Worm (Caenorhabditis elegans) whole organism, young adult: ENCODE results near the gene ZK673.4.

ENCODE experiments used
- B0019.2 ChIP-seq: fragments of 200-800 bp; sonication (Bioruptor generic); conservative IDR thresholded peaks from 2 replicates; pipeline ENCODE4 v1.3.6; 2022; ENCODE audit warnings: missing genetic modification reagents, missing genetic modification characterization, missing compliant biosample characterization
- B0336.3 ChIP-seq: fragments of 200-800 bp; sonication (Bioruptor generic); IDR thresholded peaks from 2 replicates; pipeline ENCODE4 v1.3.6; 2022; ENCODE audit warnings: missing genetic modification characterization, missing compliant biosample characterization
- F10E7.11 ChIP-seq: sonication (generic microtip); optimal IDR thresholded peaks from 2 replicates; lab custom pipeline; 2017; ENCODE audit warnings: mild to moderate bottlenecking, missing genetic modification characterization, moderate library complexity, missing compliant biosample characterization
- F23B12.7 ChIP-seq: sonication (generic microtip); optimal IDR thresholded peaks from 2 replicates; lab custom pipeline; 2017; ENCODE audit warnings: missing genetic modification characterization, mild to moderate bottlenecking, missing compliant biosample characterization, antibody characterized with exemption, moderate library complexity; ENCODE audit not compliant: insufficient read depth
- F39B2.1 ChIP-seq: fragments of 200-800 bp; sonication (Bioruptor generic); IDR thresholded peaks from 2 replicates; pipeline ENCODE4 v1.3.6; 2022; ENCODE audit warnings: missing genetic modification reagents, missing genetic modification characterization, missing compliant biosample characterization
- F57A8.1 ChIP-seq: fragments of 200-800 bp; sonication (Bioruptor generic); optimal IDR thresholded peaks from 2 replicates; lab custom pipeline; 2018; ENCODE audit warnings: mild to moderate bottlenecking, missing genetic modification characterization, moderate library complexity, missing compliant biosample characterization
- K12H6.12 ChIP-seq: fragments of 200-800 bp; sonication (Bioruptor generic); optimal IDR thresholded peaks from 2 replicates; lab custom pipeline; 2018; ENCODE audit warnings: mild to moderate bottlenecking, missing genetic modification characterization, missing compliant biosample characterization
- Y79H2A.3 ChIP-seq: fragments of 200-800 bp; sonication (Bioruptor generic); conservative IDR thresholded peaks from 2 replicates; pipeline ENCODE4 v1.3.6; 2022; ENCODE audit warnings: missing genetic modification reagents, missing genetic modification characterization, missing compliant biosample characterization
- akir-1 ChIP-seq: fragments of 200-800 bp; sonication (Bioruptor generic); optimal IDR thresholded peaks from 2 replicates; lab custom pipeline; 2018; ENCODE audit warnings: mild to moderate bottlenecking, missing genetic modification characterization, moderate library complexity, missing compliant biosample characterization
- ama-1 ChIP-seq, 3 experiments: fragments of 150-350 bp in 1 of 3; sonication (generic microtip) in 2 of 3; optimal IDR thresholded peaks; 2 replicates each; lab custom pipeline; 2014 to 2018; ENCODE audit warnings: missing biosample characterization in 2 of 3, missing genetic modification characterization in 2 of 3, missing genetic modification reagents in 2 of 3
- atf-7 ChIP-seq: sonication (generic microtip); optimal IDR thresholded peaks from 2 replicates; lab custom pipeline; 2017; ENCODE audit warnings: mild to moderate bottlenecking, missing genetic modification characterization, missing compliant biosample characterization
- athp-1 ChIP-seq: sonication (generic microtip); optimal IDR thresholded peaks from 2 replicates; lab custom pipeline; 2017; ENCODE audit warnings: mild to moderate bottlenecking, missing genetic modification characterization, missing compliant biosample characterization
- attf-3 ChIP-seq: fragments of 200-800 bp; sonication (Bioruptor generic); conservative IDR thresholded peaks from 2 replicates; pipeline ENCODE4 v1.3.6; 2022; ENCODE audit warnings: missing genetic modification reagents, missing genetic modification characterization, missing compliant biosample characterization
- attf-5 ChIP-seq: fragments of 200-800 bp; sonication (Bioruptor generic); optimal IDR thresholded peaks from 2 replicates; lab custom pipeline; 2018; ENCODE audit warnings: mild to moderate bottlenecking, missing genetic modification characterization, missing compliant biosample characterization
- bed-2 ChIP-seq: fragments of 200-800 bp; sonication (Bioruptor generic); IDR thresholded peaks from 2 replicates; pipeline ENCODE4 v1.3.6; 2022; ENCODE audit warnings: missing genetic modification reagents, missing genetic modification characterization, missing compliant biosample characterization
- ccch-3 ChIP-seq: fragments of 200-800 bp; sonication (Bioruptor generic); optimal IDR thresholded peaks from 2 replicates; lab custom pipeline; 2018; ENCODE audit warnings: mild to moderate bottlenecking, missing genetic modification characterization, missing compliant biosample characterization
- cebp-1 ChIP-seq, 2 experiments: fragments of 200-800 bp in 1 of 2; sonication (Bioruptor generic) in 1 of 2; sonication (generic microtip) in 1 of 2; IDR thresholded peaks in 1 of 2; optimal IDR thresholded peaks in 1 of 2; 2 replicates each; pipeline versions ENCODE4 v1.3.6 to Lab custom; 2017 to 2022; ENCODE audit warnings: missing compliant biosample characterization in 2 of 2, missing genetic modification characterization in 2 of 2, mild to moderate bottlenecking in 1 of 2, missing genetic modification reagents in 1 of 2, moderate library complexity in 1 of 2
- ceh-27 ChIP-seq: fragments of 200-800 bp; sonication (Bioruptor generic); optimal IDR thresholded peaks from 2 replicates; lab custom pipeline; 2018; ENCODE audit warnings: mild to moderate bottlenecking, missing genetic modification characterization, moderate library complexity, missing compliant biosample characterization
- ceh-40 ChIP-seq: fragments of 200-800 bp; sonication (Bioruptor generic); IDR thresholded peaks from 2 replicates; pipeline ENCODE4 v1.3.6; 2022; ENCODE audit warnings: missing genetic modification characterization, missing compliant biosample characterization
- ceh-91 ChIP-seq: fragments of 200-800 bp; sonication (Bioruptor generic); IDR thresholded peaks from 2 replicates; pipeline ENCODE4 v1.3.6; 2022; ENCODE audit warnings: missing genetic modification reagents, missing genetic modification characterization, missing compliant biosample characterization
- chd-7 ChIP-seq: sonication (generic microtip); optimal IDR thresholded peaks from 2 replicates; lab custom pipeline; 2016; ENCODE audit warnings: mild to moderate bottlenecking, missing genetic modification characterization, moderate library complexity, missing compliant biosample characterization
- die-1 ChIP-seq: sonication (generic microtip); optimal IDR thresholded peaks from 2 replicates; lab custom pipeline; 2016; ENCODE audit warnings: missing genotype, mild to moderate bottlenecking, missing genetic modification characterization, missing compliant biosample characterization
- dox-1 ChIP-seq: fragments of 200-800 bp; sonication (Bioruptor generic); IDR thresholded peaks from 2 replicates; pipeline ENCODE4 v1.3.6; 2022; ENCODE audit warnings: missing genetic modification reagents, missing genetic modification characterization, missing compliant biosample characterization
- dpff-1 ChIP-seq: sonication (generic microtip); optimal IDR thresholded peaks from 2 replicates; lab custom pipeline; 2017; ENCODE audit warnings: mild to moderate bottlenecking, missing genetic modification characterization, missing compliant biosample characterization
- ekl-4 ChIP-seq: fragments of 200-800 bp; sonication (Bioruptor generic); IDR thresholded peaks from 2 replicates; pipeline ENCODE4 v1.3.6; 2022; ENCODE audit warnings: missing genetic modification reagents, missing genetic modification characterization, missing compliant biosample characterization
- ets-4 ChIP-seq: fragments of 200-800 bp; sonication (Bioruptor generic); optimal IDR thresholded peaks from 2 replicates; lab custom pipeline; 2018; ENCODE audit warnings: mild to moderate bottlenecking, missing genetic modification characterization, missing compliant biosample characterization
- fkh-3 ChIP-seq: sonication (generic microtip); optimal IDR thresholded peaks from 2 replicates; lab custom pipeline; 2016; ENCODE audit warnings: mild to moderate bottlenecking, missing genetic modification characterization, missing compliant biosample characterization
- let-526 ChIP-seq: fragments of 200-800 bp; sonication (Bioruptor generic); IDR thresholded peaks from 2 replicates; pipeline ENCODE4 v1.3.6; 2022; ENCODE audit warnings: missing genetic modification reagents, missing genetic modification characterization, missing compliant biosample characterization
- lin-35 ChIP-seq, 3 experiments: fragments of 150-350 bp in 2 of 3; sonication (generic microtip) in 1 of 3; optimal IDR thresholded peaks; 2 replicates each; lab custom pipeline; 2014 to 2018; ENCODE audit warnings: missing biosample characterization in 3 of 3, missing genetic modification characterization in 3 of 3, missing genetic modification reagents in 3 of 3
- lin-40 ChIP-seq: sonication (generic microtip); optimal IDR thresholded peaks from 2 replicates; lab custom pipeline; 2016; ENCODE audit warnings: missing genetic modification characterization, mild to moderate bottlenecking, missing compliant biosample characterization, missing genotype, missing genetic modification reagents
- madf-10 ChIP-seq: sonication (generic microtip); optimal IDR thresholded peaks from 2 replicates; lab custom pipeline; 2016; ENCODE audit warnings: mild to moderate bottlenecking, missing genetic modification characterization, missing compliant biosample characterization
- madf-6 ChIP-seq: fragments of 200-800 bp; sonication (Bioruptor generic); IDR thresholded peaks from 2 replicates; pipeline ENCODE4 v1.3.6; 2022; ENCODE audit warnings: missing genetic modification reagents, missing genetic modification characterization, missing compliant biosample characterization
- nfya-1 ChIP-seq: sonication (generic microtip); optimal IDR thresholded peaks from 2 replicates; lab custom pipeline; 2017; ENCODE audit warnings: antibody characterized with exemption, missing compliant biosample characterization, missing genetic modification characterization, borderline replicate concordance; ENCODE audit not compliant: insufficient read depth
- nfyb-1 ChIP-seq: fragments of 200-800 bp; sonication (Bioruptor generic); IDR thresholded peaks from 2 replicates; pipeline ENCODE4 v1.3.6; 2022; ENCODE audit warnings: missing genetic modification reagents, missing genetic modification characterization, missing compliant biosample characterization
- nhr-80 ChIP-seq: sonication (generic microtip); optimal IDR thresholded peaks from 2 replicates; lab custom pipeline; 2016; ENCODE audit warnings: missing genetic modification characterization, missing compliant biosample characterization
- pbrm-1 ChIP-seq: fragments of 200-800 bp; sonication (Bioruptor generic); IDR thresholded peaks from 2 replicates; pipeline ENCODE4 v1.3.6; 2022; ENCODE audit warnings: missing genetic modification reagents, missing genetic modification characterization, missing compliant biosample characterization
- pha-4 ChIP-seq: fragments of 150-350 bp; sonication (generic microtip); optimal IDR thresholded peaks from 2 replicates; lab custom pipeline; 2014; ENCODE audit warnings: missing biosample characterization, missing genetic modification reagents, missing genetic modification characterization
- rcor-1 ChIP-seq: fragments of 200-800 bp; sonication (Bioruptor generic); IDR thresholded peaks from 2 replicates; pipeline ENCODE4 v1.3.6; 2022; ENCODE audit warnings: missing genetic modification reagents, missing genetic modification characterization, missing compliant biosample characterization
- repo-1 ChIP-seq: sonication (generic microtip); optimal IDR thresholded peaks from 2 replicates; lab custom pipeline; 2017; ENCODE audit warnings: mild to moderate bottlenecking, missing genetic modification characterization, missing compliant biosample characterization
- snpc-3.4 ChIP-seq: sonication (generic microtip); optimal IDR thresholded peaks from 2 replicates; lab custom pipeline; 2017; ENCODE audit warnings: missing genetic modification characterization, mild to moderate bottlenecking, missing compliant biosample characterization, antibody characterized with exemption, moderate library complexity, missing genotype, missing genetic modification reagents
- snpc-4 ChIP-seq, 5 experiments: fragments of 150-350 bp in 1 of 5; sonication (generic microtip) in 4 of 5; optimal IDR thresholded peaks; 2 replicates each; lab custom pipeline; 2014 to 2018; ENCODE audit warnings: missing genetic modification characterization in 5 of 5, missing biosample characterization in 3 of 5, antibody characterized with exemption in 2 of 5, mild to moderate bottlenecking in 2 of 5, missing compliant biosample characterization in 2 of 5, missing genotype in 2 of 5, moderate library complexity in 2 of 5, missing genetic modification reagents in 1 of 5
- somi-1 ChIP-seq: fragments of 200-800 bp; sonication (Bioruptor generic); optimal IDR thresholded peaks from 2 replicates; lab custom pipeline; 2018; ENCODE audit warnings: mild to moderate bottlenecking, missing genetic modification characterization, missing compliant biosample characterization
- tlf-1 ChIP-seq: fragments of 200-800 bp; sonication (Bioruptor generic); optimal IDR thresholded peaks from 2 replicates; lab custom pipeline; 2018; ENCODE audit warnings: mild to moderate bottlenecking, missing genetic modification characterization, missing compliant biosample characterization
- ztf-18 ChIP-seq: sonication (generic microtip); optimal IDR thresholded peaks from 2 replicates; lab custom pipeline; 2016; ENCODE audit warnings: missing genotype, mild to moderate bottlenecking, missing genetic modification characterization, missing compliant biosample characterization
- ztf-26 ChIP-seq: sonication (generic microtip); optimal IDR thresholded peaks from 2 replicates; lab custom pipeline; 2017; ENCODE audit warnings: missing genetic modification characterization, missing compliant biosample characterization

ZK673.4 gene

DNA sequence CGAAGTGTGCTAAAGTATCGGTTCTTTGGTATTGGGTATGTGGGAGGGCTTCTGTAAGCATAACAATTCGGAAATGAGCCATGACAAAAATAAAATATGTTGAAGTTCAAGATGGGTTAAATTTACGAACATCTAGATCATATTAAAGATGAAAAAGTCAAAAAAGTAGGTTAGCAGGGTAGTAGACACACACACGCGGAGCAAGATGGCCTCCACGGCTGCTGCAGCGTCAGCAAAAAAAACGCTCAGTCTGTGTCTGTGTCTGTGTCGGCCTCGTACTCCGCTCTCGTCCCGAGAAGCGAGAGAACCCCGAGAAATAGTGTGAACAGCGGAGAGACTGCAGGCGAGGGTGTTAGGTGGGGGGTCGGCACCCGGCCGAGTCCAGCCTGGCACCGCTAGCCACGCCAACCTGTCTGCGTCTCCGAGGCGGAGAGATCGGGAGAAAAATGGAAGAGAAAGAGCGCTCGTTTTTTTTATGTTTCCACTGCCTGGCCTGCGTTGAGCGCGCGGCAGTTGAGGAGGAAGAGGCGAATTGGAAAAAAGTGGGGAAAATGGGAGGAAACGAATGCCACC is 49.9 kb downstream of the ZK673.4 start, which contains the start of gene myrf-1:
Gene myrf-1 (minus strand): TSS at position 51 of the 573 bp plus-strand sequence.
- TF ChIP-seq snpc-4 (GFP tag; optimal IDR thresholded peaks at IDR 0.05; lab: Kevin White, UChicago) = no peak
- TF ChIP-seq snpc-4 (tag; optimal IDR thresholded peaks at IDR 0.05; lab: Kevin White, UChicago) = peak in 1 of 4 experiments; percentile 35
- TF ChIP-seq bed-2 = 0 out of 2 replicates have a peak, but pooled peaks have one; percentile 9
- no peak for TF ChIP-seq B0019.2 (GFP tag; lab: Robert Waterston, UW)
- peak; percentile 33 for TF ChIP-seq ztf-26 (tag; lab: Kevin White, UChicago)
- TF ChIP-seq lin-35 (GFP tag; optimal IDR thresholded peaks at IDR 0.05; lab: Kevin White, UChicago) = peak in 1 of 3 experiments; percentile 22
- TF ChIP-seq dox-1 = peak; percentile 90
- peak; percentile 12 for TF ChIP-seq F23B12.7 (tag; lab: Kevin White, UChicago)
- TF ChIP-seq tlf-1 (GFP tag; lab: Kevin White, UChicago) = no peak
- TF ChIP-seq nhr-80 = peak; percentile 91
- TF ChIP-seq atf-7 (tag; lab: Kevin White, UChicago) = peak; percentile 44
- TF ChIP-seq fkh-3 = no peak
- TF ChIP-seq pha-4 (tag; lab: Kevin White, UChicago) = no peak
- TF ChIP-seq die-1 (tag; lab: Kevin White, UChicago) = peak; percentile 62
- TF ChIP-seq let-526 (GFP tag; lab: Robert Waterston, UW) = no peak; the same call in 1 of the 2 replicates
- TF ChIP-seq rcor-1 (GFP tag; lab: Robert Waterston, UW) = 0 out of 2 replicates have a peak, but pooled peaks have one; percentile 47
- peak; percentile 21 for TF ChIP-seq akir-1 (GFP tag; lab: Kevin White, UChicago)
- no peak for TF ChIP-seq snpc-3.4 (tag; lab: Kevin White, UChicago)
- peak; percentile 57 for TF ChIP-seq madf-10 (tag; lab: Kevin White, UChicago)
- peak; percentile 75; the same call in 1 of the 2 replicates for TF ChIP-seq nfyb-1 (GFP tag; lab: Robert Waterston, UW)
- TF ChIP-seq dpff-1 = no peak
- TF ChIP-seq cebp-1 (GFP tag; IDR thresholded peaks at IDR 0.05; lab: Robert Waterston, UW) = peak; percentile 25; the same call in 1 of the 2 replicates
- peak; percentile 84 for TF ChIP-seq cebp-1 (tag; optimal IDR thresholded peaks at IDR 0.05; lab: Kevin White, UChicago)
- TF ChIP-seq chd-7 (tag; lab: Kevin White, UChicago) = peak; percentile 79
- no peak for TF ChIP-seq ceh-40 (GFP tag; lab: Robert Waterston, UW)
- TF ChIP-seq ekl-4 (GFP tag; lab: Robert Waterston, UW) = peak; percentile 54; the same call in 1 of the 2 replicates
- no peak for TF ChIP-seq ceh-91 (GFP tag; lab: Robert Waterston, UW)
- peak; percentile 5 for TF ChIP-seq F57A8.1 (GFP tag; lab: Kevin White, UChicago)
- no peak for TF ChIP-seq Y79H2A.3 (GFP tag; lab: Robert Waterston, UW)
- peak; percentile 75 for TF ChIP-seq somi-1
- TF ChIP-seq K12H6.12 (tag; lab: Kevin White, UChicago) = peak; percentile 88
- no peak for TF ChIP-seq B0336.3 (GFP tag; lab: Robert Waterston, UW)
- TF ChIP-seq repo-1 (tag; lab: Kevin White, UChicago) = peak; percentile 47
- TF ChIP-seq ama-1 (optimal IDR thresholded peaks at IDR 0.05; lab: Kevin White, UChicago) = no peak
- TF ChIP-seq ama-1 (GFP tag; optimal IDR thresholded peaks at IDR 0.05; lab: Kevin White, UChicago) = no peak
- TF ChIP-seq pbrm-1 = peak; percentile 69; the same call in 1 of the 2 replicates
- peak; percentile 7 for TF ChIP-seq athp-1
- TF ChIP-seq ccch-3 (GFP tag; lab: Kevin White, UChicago) = no peak
- peak; percentile 12; the same call in 1 of the 2 replicates for TF ChIP-seq madf-6 (GFP tag; lab: Robert Waterston, UW)
- TF ChIP-seq F10E7.11 (tag; lab: Kevin White, UChicago) = no peak
- peak; percentile 73 for TF ChIP-seq lin-40 (tag; lab: Kevin White, UChicago)
- TF ChIP-seq F39B2.1 (GFP tag; lab: Robert Waterston, UW) = no peak
- no peak for TF ChIP-seq nfya-1 (tag; lab: Kevin White, UChicago)
- 0 out of 2 replicates have a peak, but pooled peaks have one; percentile 17 for TF ChIP-seq attf-3 (GFP tag; lab: Robert Waterston, UW)
- peak; percentile 74 for TF ChIP-seq ceh-27 (GFP tag; lab: Kevin White, UChicago)
- TF ChIP-seq attf-5 (GFP tag; lab: Kevin White, UChicago) = peak; percentile 87
- TF ChIP-seq ets-4 (GFP tag; lab: Kevin White, UChicago) = peak; percentile 64
- peak; percentile 57 for TF ChIP-seq ztf-18 (tag; lab: Kevin White, UChicago)
